Fruit fly (Drosophila melanogaster) Kc167 (cell line): Measurements from ENCODE around the gene CG6974.

Experiments used
- psq ChIP-seq: fragments of >200 bp; optimal IDR thresholded peaks from 2 replicates; lab custom pipeline; 2017; ENCODE audit warnings: missing external identifiers
- ttk ChIP-seq: sonication (Bioruptor generic); optimal IDR thresholded peaks from 2 replicates; lab custom pipeline; 2017; ENCODE audit warnings: missing external identifiers

DNA sequence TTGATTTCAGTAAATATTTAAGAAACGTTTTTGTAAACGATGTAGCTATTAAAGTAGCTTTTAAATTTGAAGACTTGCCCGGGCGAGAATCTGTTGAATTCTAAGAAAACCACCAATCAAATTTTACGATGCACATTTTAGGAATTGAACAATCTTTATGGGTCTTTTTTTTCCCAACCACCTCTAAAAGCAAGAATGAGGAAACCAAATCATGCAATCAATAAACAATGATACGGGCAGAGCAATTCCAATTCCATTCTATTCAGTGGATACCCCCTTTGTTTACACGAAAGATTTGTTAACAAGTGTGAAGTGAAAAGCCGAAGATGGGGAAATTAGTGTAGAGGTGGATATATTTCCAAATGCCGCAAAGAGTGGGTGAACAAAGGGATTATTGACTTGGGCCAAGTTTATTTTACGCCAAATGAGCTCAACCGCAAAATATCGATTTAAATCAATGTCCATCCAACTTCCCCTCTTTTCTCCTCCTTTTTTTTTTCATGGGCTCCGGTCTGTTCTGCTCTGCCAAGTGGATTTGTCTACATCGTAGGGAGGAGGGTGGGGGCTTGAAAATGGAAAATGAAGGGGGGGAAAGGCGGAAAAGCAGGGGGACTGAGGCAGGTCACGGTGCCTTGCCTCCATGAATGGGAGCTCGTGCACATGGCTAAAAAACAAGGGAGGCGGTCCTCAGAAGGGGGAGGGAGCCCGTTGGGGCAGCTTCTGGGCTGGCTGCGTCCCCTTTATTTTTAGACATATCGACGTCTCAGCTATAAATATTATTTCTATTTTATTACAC is 42.7 kb upstream of the CG6974 start:
- TF ChIP-seq psq (lab: Kevin White, UChicago) (no peak), ttk (lab: Kevin White, UChicago) (no peak)
